Fruit fly (Drosophila melanogaster): ENCODE data around the gene CCT4.

The CCT4 gene

dm6 chr2L:12704418-12704920 is 11.7 kb upstream of the CCT4 start, which contains the start of the genes CG5776 and spict (continued):
- peak; percentile 75 for TF ChIP-seq Hr3 (GFP tag; optimal IDR thresholded peaks at IDR 0.05)
- peak; percentile 21 for TF ChIP-seq CG7987 (GFP tag; optimal IDR thresholded peaks at IDR 0.05)
- TF ChIP-seq CG9876 (GFP tag; optimal IDR thresholded peaks at IDR 0.05): peak; percentile 12
- no peak for TF ChIP-seq Bdp1 (GFP tag; optimal IDR thresholded peaks at IDR 0.05)
- TF ChIP-seq CG10654 (GFP tag; optimal IDR thresholded peaks at IDR 0.05): peak; percentile 18
- TF ChIP-seq CG42726 (GFP tag; IDR thresholded peaks at IDR 0.05; ENCODE audit: partially characterized antibody): no peak
- no peak for TF ChIP-seq CG10462 (GFP tag; optimal IDR thresholded peaks at IDR 0.05)
- peak; percentile 13 for TF ChIP-seq kah (GFP tag; optimal IDR thresholded peaks at IDR 0.05)
- TF ChIP-seq ewg (GFP tag; optimal IDR thresholded peaks at IDR 0.05): peak; percentile 60
- peak; percentile 80 for TF ChIP-seq Sox102F (GFP tag; optimal IDR thresholded peaks at IDR 0.05)
- TF ChIP-seq ato (GFP tag; IDR thresholded peaks at IDR 0.05; ENCODE audit: partially characterized antibody): no peak
- peak; percentile 60 for TF ChIP-seq Hsf (GFP tag; optimal IDR thresholded peaks at IDR 0.05)
- TF ChIP-seq crol (GFP tag; IDR thresholded peaks at IDR 0.05): no peak
- TF ChIP-seq CG10267 (tag; optimal IDR thresholded peaks at IDR 0.05): peak; percentile 87
- TF ChIP-seq CG7357 (GFP tag; IDR thresholded peaks at IDR 0.05): peak; percentile 45; the same call in 1 of the 3 replicates
- TF ChIP-seq ab (GFP tag; optimal IDR thresholded peaks at IDR 0.05): no peak
- TF ChIP-seq run (tag; optimal IDR thresholded peaks at IDR 0.05): peak; percentile 19
- peak; percentile 58 for TF ChIP-seq lbe (GFP tag; optimal IDR thresholded peaks at IDR 0.05)
- TF ChIP-seq fd3F (GFP tag; optimal IDR thresholded peaks at IDR 0.05): peak; percentile 67
- TF ChIP-seq cwo (GFP tag; optimal IDR thresholded peaks at IDR 0.05): peak; percentile 62
- TF ChIP-seq chinmo (GFP tag; IDR thresholded peaks at IDR 0.05; ENCODE audit: partially characterized antibody): no peak
- TF ChIP-seq Sin3A (optimal IDR thresholded peaks at IDR 0.05): peak; percentile 87
- peak; percentile 75 for TF ChIP-seq rib (GFP tag; IDR thresholded peaks at IDR 0.05)
- TF ChIP-seq CG2678 (tag; optimal IDR thresholded peaks at IDR 0.05): peak; percentile 73
- peak; percentile 80 for TF ChIP-seq CG15514 (GFP tag; optimal IDR thresholded peaks at IDR 0.05)
- no peak for TF ChIP-seq CG18764 (GFP tag; optimal IDR thresholded peaks at IDR 0.05)
- TF ChIP-seq sens-2 (GFP tag; IDR thresholded peaks at IDR 0.05): 0 out of 2 replicates have a peak, but pooled peaks have one; percentile 31
- TF ChIP-seq Sox100B (GFP tag; optimal IDR thresholded peaks at IDR 0.05): no peak
- TF ChIP-seq Asciz (GFP tag; optimal IDR thresholded peaks at IDR 0.05): no peak
- peak; percentile 51 for TF ChIP-seq CG12219 (GFP tag; optimal IDR thresholded peaks at IDR 0.05)
- peak; percentile 36; the same call in 1 of the 2 replicates for TF ChIP-seq HLH3B (GFP tag; IDR thresholded peaks at IDR 0.05)
- TF ChIP-seq en (GFP tag; optimal IDR thresholded peaks at IDR 0.05): no peak
- no peak for TF ChIP-seq her (GFP tag; optimal IDR thresholded peaks at IDR 0.05)
- no peak for TF ChIP-seq CG3995 (GFP tag; optimal IDR thresholded peaks at IDR 0.05)
- TF ChIP-seq CG10543 (GFP tag; optimal IDR thresholded peaks at IDR 0.05): peak; percentile 80
- peak; percentile 46 for TF ChIP-seq CG8944 (GFP tag; optimal IDR thresholded peaks at IDR 0.05)
- no peak for TF ChIP-seq jigr1 (GFP tag; IDR thresholded peaks at IDR 0.05)
- TF ChIP-seq tup (GFP tag; optimal IDR thresholded peaks at IDR 0.05): no peak
- TF ChIP-seq fd64A (GFP tag; optimal IDR thresholded peaks at IDR 0.05): peak; percentile 14
- peak; percentile 54; the same call in 1 of the 4 replicates for TF ChIP-seq Dll (GFP tag; IDR thresholded peaks at IDR 0.05; ENCODE audit: partially characterized antibody)
- TF ChIP-seq CG6272 (GFP tag; IDR thresholded peaks at IDR 0.05): peak; percentile 79
- TF ChIP-seq ara (GFP tag; IDR thresholded peaks at IDR 0.05): peak; percentile 63; the same call in 1 of the 2 replicates
- peak; percentile 83 for TF ChIP-seq Aef1 (GFP tag; IDR thresholded peaks at IDR 0.05)
- no peak for TF ChIP-seq Deaf1 (tag; optimal IDR thresholded peaks at IDR 0.05)
- TF ChIP-seq CG4328 (GFP tag; optimal IDR thresholded peaks at IDR 0.05): peak; percentile 31
- no peak for TF ChIP-seq Atf3 (GFP tag; optimal IDR thresholded peaks at IDR 0.05)
- TF ChIP-seq Sry-β (GFP tag; optimal IDR thresholded peaks at IDR 0.05): peak; percentile 99
- 0 out of 2 replicates have a peak, but pooled peaks have one; percentile 58 for TF ChIP-seq seq (GFP tag; IDR thresholded peaks at IDR 0.05)
- no peak for TF ChIP-seq CG10565 (GFP tag; optimal IDR thresholded peaks at IDR 0.05)
- TF ChIP-seq Tbp (GFP tag; optimal IDR thresholded peaks at IDR 0.05): no peak

Data from whole organism, embryonic.